Worm (Caenorhabditis elegans) whole organism, mixed stage, embryonic: ENCODE data around the gene Y22D7AL.11.

Source experiments
- M03D4.4 ChIP-seq: sonication (generic microtip); optimal IDR thresholded peaks from 2 replicates; lab custom pipeline; 2017; ENCODE audit warnings: mild to moderate bottlenecking, missing genetic modification characterization, missing compliant biosample characterization
- bed-3 ChIP-seq: fragments of 200-800 bp; sonication (Bioruptor generic); optimal IDR thresholded peaks from 3 replicates; lab custom pipeline; 2018; ENCODE audit warnings: mild to moderate bottlenecking, missing genetic modification characterization, moderate library complexity, missing compliant biosample characterization
- blmp-1 ChIP-seq: fragments of 150-350 bp; optimal IDR thresholded peaks from 2 replicates; lab custom pipeline; 2014; ENCODE audit warnings: missing biosample characterization, missing genetic modification characterization
- ceh-39 ChIP-seq: fragments of 150-350 bp; optimal IDR thresholded peaks from 2 replicates; lab custom pipeline; 2014; ENCODE audit warnings: missing biosample characterization, missing genetic modification characterization
- ceh-43 ChIP-seq: fragments of 200-800 bp; sonication (Bioruptor generic); optimal IDR thresholded peaks from 2 replicates; lab custom pipeline; 2018; ENCODE audit warnings: mild to moderate bottlenecking, missing genetic modification characterization, moderate library complexity, missing compliant biosample characterization
- ceh-83 ChIP-seq: fragments of 200-800 bp; sonication (Bioruptor generic); optimal IDR thresholded peaks from 2 replicates; lab custom pipeline; 2018; ENCODE audit warnings: mild to moderate bottlenecking, missing genetic modification characterization, missing compliant biosample characterization
- ces-1 ChIP-seq: fragments of 150-350 bp; optimal IDR thresholded peaks from 2 replicates; lab custom pipeline; 2014; ENCODE audit warnings: missing biosample characterization, missing genetic modification reagents, missing genetic modification characterization
- drap-1 ChIP-seq: fragments of 200-800 bp; sonication (Bioruptor generic); optimal IDR thresholded peaks from 3 replicates; lab custom pipeline; 2018; ENCODE audit warnings: mild to moderate bottlenecking, missing genetic modification characterization, missing compliant biosample characterization
- elt-1 ChIP-seq: sonication (generic microtip); optimal IDR thresholded peaks from 2 replicates; lab custom pipeline; 2017; ENCODE audit warnings: missing genetic modification characterization, mild to moderate bottlenecking, missing compliant biosample characterization, antibody characterized with exemption, moderate library complexity, borderline replicate concordance; ENCODE audit not compliant: insufficient read depth
- ham-2 ChIP-seq: fragments of 200-800 bp; sonication (Bioruptor generic); optimal IDR thresholded peaks from 2 replicates; lab custom pipeline; 2018; ENCODE audit warnings: mild to moderate bottlenecking, missing genetic modification characterization, missing compliant biosample characterization
- lin-13 ChIP-seq: fragments of 150-350 bp; optimal IDR thresholded peaks from 2 replicates; lab custom pipeline; 2014; ENCODE audit warnings: missing biosample characterization, missing genetic modification characterization
- lin-32 ChIP-seq: fragments of 200-800 bp; sonication (Bioruptor generic); optimal IDR thresholded peaks from 2 replicates; lab custom pipeline; 2018; ENCODE audit warnings: mild to moderate bottlenecking, missing genetic modification characterization, missing compliant biosample characterization
- lsy-2 ChIP-seq: fragments of 150-350 bp; optimal IDR thresholded peaks from 2 replicates; lab custom pipeline; 2014; ENCODE audit warnings: missing biosample characterization, missing genetic modification characterization
- mab-5 ChIP-seq: fragments of 150-350 bp; optimal IDR thresholded peaks from 2 replicates; lab custom pipeline; 2014; ENCODE audit warnings: missing biosample characterization, missing genetic modification characterization
- mep-1 ChIP-seq: fragments of 150-350 bp; optimal IDR thresholded peaks from 2 replicates; lab custom pipeline; 2017; ENCODE audit warnings: missing biosample characterization, missing genetic modification reagents, missing genetic modification characterization, inconsistent platforms
- mls-2 ChIP-seq: sonication (generic microtip); optimal IDR thresholded peaks from 2 replicates; lab custom pipeline; 2016; ENCODE audit warnings: mild to moderate bottlenecking, missing genetic modification characterization, moderate library complexity, missing compliant biosample characterization
- nhr-2 ChIP-seq: fragments of 150-350 bp; optimal IDR thresholded peaks from 2 replicates; lab custom pipeline; 2014; ENCODE audit warnings: missing biosample characterization, missing genetic modification characterization
- nhr-237 ChIP-seq: fragments of 150-350 bp; optimal IDR thresholded peaks from 2 replicates; lab custom pipeline; 2014; ENCODE audit warnings: missing biosample characterization, missing genetic modification characterization
- nhr-28 ChIP-seq: fragments of 150-350 bp; optimal IDR thresholded peaks from 2 replicates; lab custom pipeline; 2014; ENCODE audit warnings: missing biosample characterization, missing genetic modification characterization
- nhr-76 ChIP-seq: sonication (generic microtip); optimal IDR thresholded peaks from 2 replicates; lab custom pipeline; 2017; ENCODE audit warnings: missing biosample characterization, missing genetic modification characterization
- snpc-4 ChIP-seq: fragments of 150-350 bp; optimal IDR thresholded peaks from 2 replicates; lab custom pipeline; 2014; ENCODE audit warnings: missing biosample characterization, missing genetic modification characterization
- sptf-1 ChIP-seq: sonication (generic microtip); optimal IDR thresholded peaks from 2 replicates; lab custom pipeline; 2017; ENCODE audit warnings: mild to moderate bottlenecking, missing genetic modification characterization, moderate library complexity, missing compliant biosample characterization
- tbx-8 ChIP-seq: fragments of 200-800 bp; sonication (Bioruptor generic); optimal IDR thresholded peaks from 2 replicates; lab custom pipeline; 2018; ENCODE audit warnings: mild to moderate bottlenecking, missing genetic modification characterization, moderate library complexity, missing compliant biosample characterization
- unc-39 ChIP-seq: fragments of 150-350 bp; optimal IDR thresholded peaks from 2 replicates; lab custom pipeline; 2014; ENCODE audit warnings: missing biosample characterization, missing genetic modification characterization
- unc-62 ChIP-seq: fragments of 150-350 bp; optimal IDR thresholded peaks from 2 replicates; lab custom pipeline; 2014; ENCODE audit warnings: missing biosample characterization, missing genetic modification reagents, missing genetic modification characterization
- zip-8 ChIP-seq: fragments of 150-350 bp; optimal IDR thresholded peaks from 2 replicates; lab custom pipeline; 2014; ENCODE audit warnings: missing biosample characterization, missing genetic modification characterization
- ztf-11 ChIP-seq: fragments of 150-350 bp; optimal IDR thresholded peaks from 2 replicates; lab custom pipeline; 2014; ENCODE audit warnings: missing biosample characterization, missing genetic modification characterization

Gene Y22D7AL.11

DNA sequence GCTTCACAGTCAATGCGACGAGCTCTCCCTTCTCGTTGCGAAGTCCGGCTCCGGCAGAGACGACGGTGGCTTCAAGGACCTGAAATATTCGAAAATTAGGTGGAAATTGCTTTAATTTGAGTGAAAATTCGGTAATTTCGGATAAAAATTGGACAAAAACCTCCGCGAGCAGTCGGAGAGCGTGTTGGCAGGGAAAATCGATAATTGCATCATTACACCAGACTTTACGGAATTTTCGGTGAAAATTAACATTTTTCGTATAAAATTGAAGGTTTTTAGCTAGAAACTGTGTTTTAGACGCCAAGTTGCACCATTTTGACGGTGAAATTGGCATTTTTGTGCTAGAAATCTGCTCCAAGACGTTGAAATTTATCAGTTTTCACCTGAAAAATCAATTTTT is 15.9 kb downstream of the Y22D7AL.11 start:
- TF ChIP-seq unc-39 (tag; lab: Kevin White, UChicago) = no peak
- TF ChIP-seq ces-1 (GFP tag; lab: Kevin White, UChicago) = no peak
- no peak for TF ChIP-seq lin-32 (GFP tag; lab: Kevin White, UChicago)
- TF ChIP-seq ztf-11 (tag; lab: Kevin White, UChicago) = no peak
- TF ChIP-seq sptf-1 (tag; lab: Kevin White, UChicago) = no peak
- TF ChIP-seq ceh-39 (tag; lab: Kevin White, UChicago) = no peak
- no peak for TF ChIP-seq nhr-28
- no peak for TF ChIP-seq unc-62 (GFP tag; lab: Kevin White, UChicago)
- TF ChIP-seq ceh-43 = no peak
- TF ChIP-seq ceh-83 (GFP tag; lab: Kevin White, UChicago) = no peak
- TF ChIP-seq snpc-4 = no peak
- no peak for TF ChIP-seq elt-1 (tag; lab: Kevin White, UChicago)
- TF ChIP-seq drap-1 (GFP tag; lab: Kevin White, UChicago) = no peak
- TF ChIP-seq zip-8 (tag; lab: Kevin White, UChicago) = no peak

DNA sequence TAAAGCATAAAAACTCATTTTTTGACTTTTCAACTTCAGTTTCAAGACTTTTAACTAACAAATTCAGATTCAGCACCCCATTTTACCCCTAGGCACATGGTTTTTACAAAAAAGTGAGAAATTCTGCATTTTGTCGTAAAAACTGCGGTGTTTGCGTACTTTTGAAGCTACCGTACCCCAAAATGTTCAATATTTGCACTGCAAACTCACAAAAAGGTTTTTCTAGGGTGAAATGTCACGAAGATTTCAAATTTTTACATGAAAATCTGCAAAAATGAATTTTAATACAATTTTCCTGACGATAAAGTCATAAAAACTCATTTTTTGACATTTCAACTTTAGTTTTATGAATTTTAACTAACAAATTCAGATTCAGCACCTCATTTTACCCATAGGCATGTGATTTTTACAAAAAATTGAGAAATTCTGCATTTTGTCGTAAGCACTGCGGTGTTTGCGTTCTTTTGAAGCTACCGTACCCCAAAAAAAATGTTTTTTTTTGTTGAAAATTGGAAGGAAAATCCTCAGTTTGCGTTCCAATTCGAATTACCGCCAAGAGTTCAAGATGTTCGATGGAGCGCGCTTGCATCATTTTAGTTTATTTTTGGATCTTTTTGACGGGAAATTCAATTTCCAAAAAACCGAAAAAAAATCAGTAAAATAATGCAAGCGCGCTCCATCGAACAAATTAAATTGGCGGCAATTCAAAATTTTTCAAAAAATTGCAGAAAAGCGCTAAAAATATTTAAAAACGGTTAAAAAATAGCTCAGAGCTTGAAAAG is 17.7 kb downstream of the Y22D7AL.11 start:
- TF ChIP-seq elt-1 (tag; lab: Kevin White, UChicago) = no peak
- TF ChIP-seq unc-39 (tag; lab: Kevin White, UChicago) = no peak
- peak; percentile 62 for TF ChIP-seq lsy-2 (tag; lab: Kevin White, UChicago)
- TF ChIP-seq, all 35 proteins: peak for 1

DNA sequence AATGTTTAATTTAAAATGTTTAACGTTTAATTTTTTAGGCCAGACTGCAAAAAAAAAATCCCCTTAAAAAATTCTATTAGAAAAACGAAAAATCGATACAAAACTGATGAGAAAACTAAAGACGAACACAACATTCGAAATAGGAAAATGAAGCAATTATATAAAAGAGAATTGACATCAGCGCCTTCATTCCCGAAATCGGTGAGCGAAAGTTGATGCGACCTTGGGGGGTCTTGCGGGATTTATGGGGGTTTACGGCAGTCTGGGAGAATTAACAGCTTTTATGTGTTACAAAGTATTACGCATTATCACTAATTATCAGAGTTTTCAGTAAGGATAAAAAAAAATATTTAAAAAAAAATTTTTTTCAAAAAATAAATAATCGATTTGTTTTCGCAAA is 19.8 kb downstream of the Y22D7AL.11 start:
- no peak for TF ChIP-seq unc-62 (GFP tag; lab: Kevin White, UChicago)
- TF ChIP-seq blmp-1 = peak; percentile 62

DNA sequence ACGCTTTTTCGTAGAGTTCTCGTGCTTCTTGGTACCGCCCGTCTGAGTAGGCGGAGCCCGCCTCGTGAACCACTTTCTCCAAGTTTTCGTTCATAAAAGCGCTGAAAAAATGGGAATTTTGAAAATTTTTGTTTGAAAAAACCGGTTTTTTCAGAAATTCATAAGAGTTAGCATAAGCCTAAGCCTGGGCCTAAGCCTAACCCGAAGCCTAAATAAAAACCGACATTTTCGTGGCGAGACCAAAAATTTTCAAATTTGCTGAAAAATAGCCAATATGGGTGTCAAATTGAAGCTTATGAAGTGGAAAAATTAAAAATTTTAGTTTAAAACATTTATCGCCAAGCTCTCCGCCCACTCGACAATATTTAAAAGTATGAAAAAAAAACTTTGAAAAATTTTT is 20.2 kb downstream of the Y22D7AL.11 start, which contains the start of gene Y22D7AL.9:
Gene Y22D7AL.9, minus strand, starts transcription at position 101 of the 400 bp plus-strand sequence.
- TF ChIP-seq ceh-39 (tag; lab: Kevin White, UChicago) (no peak), ham-2 (GFP tag; lab: Kevin White, UChicago) (no peak), elt-1 (tag; lab: Kevin White, UChicago) (no peak), lsy-2 (tag; lab: Kevin White, UChicago) (no peak), snpc-4 (no peak), tbx-8 (GFP tag; lab: Kevin White, UChicago) (no peak), sptf-1 (tag; lab: Kevin White, UChicago) (no peak), nhr-76 (tag; lab: Kevin White, UChicago) (no peak), mab-5 (tag; lab: Kevin White, UChicago) (no peak), nhr-2 (no peak), nhr-237 (tag; lab: Kevin White, UChicago) (no peak), M03D4.4 (tag; lab: Kevin White, UChicago) (no peak), ces-1 (GFP tag; lab: Kevin White, UChicago) (no peak)

DNA sequence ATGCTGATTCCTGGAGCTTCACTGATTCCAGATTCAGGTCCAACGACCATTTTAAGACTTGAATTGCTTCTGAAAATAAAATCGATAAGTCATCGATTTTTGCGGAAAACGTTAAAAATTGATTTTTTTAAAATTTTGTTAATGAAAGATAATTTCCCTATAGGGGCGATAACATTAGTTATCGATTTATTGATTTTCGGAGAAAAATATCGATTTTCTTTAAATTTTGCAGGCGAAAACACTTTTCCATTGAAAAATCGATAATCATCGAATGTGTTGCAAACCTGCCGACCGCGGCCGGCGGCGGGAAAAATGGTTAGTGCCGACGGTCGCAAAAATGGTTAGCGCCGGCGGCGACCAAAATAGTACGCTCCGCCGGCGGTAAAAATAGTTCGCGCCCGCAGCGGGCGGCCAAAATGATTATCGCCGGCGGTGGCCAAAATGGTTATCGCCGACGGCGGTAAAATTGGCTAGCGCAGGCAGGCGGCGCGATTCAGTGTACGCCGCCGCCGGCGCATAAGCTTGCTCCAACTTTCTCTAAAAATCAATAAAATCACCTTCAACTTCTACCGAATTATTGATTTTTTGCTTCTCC is 21.1 kb downstream of the Y22D7AL.11 start:
- TF ChIP-seq nhr-28 (no peak), lin-13 (tag; lab: Kevin White, UChicago) (no peak), ham-2 (GFP tag; lab: Kevin White, UChicago) (no peak)
- TF ChIP-seq, all 35 proteins: peak for 0

DNA sequence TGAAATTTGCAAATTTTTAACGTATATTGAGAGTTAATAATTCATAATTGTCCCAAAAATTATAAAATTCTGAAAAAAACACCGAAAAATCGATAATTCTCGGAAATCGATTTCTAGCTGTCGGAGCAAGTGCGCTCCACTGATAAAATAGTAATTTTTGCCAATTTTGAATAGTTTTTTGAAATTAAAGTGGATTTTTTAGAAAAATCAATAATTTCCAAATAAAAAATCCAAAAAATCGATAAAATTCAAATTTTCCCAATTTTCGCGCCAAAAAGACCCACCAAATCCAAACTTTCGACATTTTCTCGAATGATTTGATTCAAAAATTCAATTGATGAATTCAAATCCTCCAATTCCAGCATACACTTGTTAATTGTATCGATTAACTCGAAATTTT is 23.2 kb downstream of the Y22D7AL.11 start:
- TF ChIP-seq mep-1 (tag; lab: Kevin White, UChicago) (no peak), mab-5 (tag; lab: Kevin White, UChicago) (no peak), elt-1 (tag; lab: Kevin White, UChicago) (no peak), ceh-43 (no peak), sptf-1 (tag; lab: Kevin White, UChicago) (no peak), unc-62 (GFP tag; lab: Kevin White, UChicago) (no peak), ceh-83 (GFP tag; lab: Kevin White, UChicago) (no peak), mls-2 (tag; lab: Kevin White, UChicago) (no peak), ztf-11 (tag; lab: Kevin White, UChicago) (no peak), bed-3 (GFP tag; lab: Kevin White, UChicago) (no peak)
